Fruit fly (Drosophila melanogaster) whole organism, pupa: ENCODE measurements around the gene CG14355.

Source experiments
- CG10348 ChIP-seq: fragments of 200-800 bp; sonication (Bioruptor generic); IDR thresholded peaks from 2 replicates; pipeline ENCODE4 v1.3.6; 2022; ENCODE audit warnings: missing biosample characterization, missing genetic modification characterization
- CG12605 ChIP-seq: fragments of 200-800 bp; sonication (Bioruptor generic); IDR thresholded peaks from 2 replicates; pipeline ENCODE4 v1.3.6; 2022; ENCODE audit warnings: missing biosample characterization, missing genetic modification characterization
- CG13204 ChIP-seq: fragments of 200-800 bp; sonication (Bioruptor generic); optimal IDR thresholded peaks from 2 replicates; lab custom pipeline; 2018; ENCODE audit warnings: missing biosample characterization, mild to moderate bottlenecking, missing genetic modification characterization, moderate library complexity
- CG14655 ChIP-seq: fragments of 200-800 bp; sonication (Bioruptor generic); optimal IDR thresholded peaks from 3 replicates; lab custom pipeline; 2017; ENCODE audit warnings: mild to moderate bottlenecking, missing biosample characterization, missing genetic modification reagents, missing genetic modification characterization
- CG15710 ChIP-seq: fragments of 200-800 bp; sonication (Bioruptor generic); optimal IDR thresholded peaks from 2 replicates; lab custom pipeline; 2018; ENCODE audit warnings: missing biosample characterization, mild to moderate bottlenecking, missing genetic modification characterization, moderate library complexity
- CG17806 ChIP-seq: fragments of 200-800 bp; sonication (Bioruptor generic); optimal IDR thresholded peaks from 2 replicates; lab custom pipeline; 2018; ENCODE audit warnings: missing biosample characterization, mild to moderate bottlenecking, missing genetic modification characterization, moderate library complexity
- CG32121 ChIP-seq: fragments of 200-800 bp; sonication (Bioruptor generic); IDR thresholded peaks from 2 replicates; pipeline ENCODE4 v1.3.6; 2022; ENCODE audit warnings: missing biosample characterization, missing genetic modification characterization
- CG34367 ChIP-seq: fragments of 200-800 bp; sonication (Bioruptor generic); optimal IDR thresholded peaks from 2 replicates; lab custom pipeline; 2018; ENCODE audit warnings: missing biosample characterization, mild to moderate bottlenecking, missing genetic modification characterization
- CG4496 ChIP-seq: fragments of 200-800 bp; sonication (Bioruptor generic); IDR thresholded peaks from 3 replicates; pipeline ENCODE4 v1.3.6; 2022; ENCODE audit warnings: missing biosample characterization, missing genetic modification characterization
- CG8159 ChIP-seq: fragments of 200-800 bp; sonication (Bioruptor generic); optimal IDR thresholded peaks from 3 replicates; lab custom pipeline; 2018; ENCODE audit warnings: missing biosample characterization, mild to moderate bottlenecking, missing genetic modification characterization, moderate library complexity
- CG8301 ChIP-seq: fragments of 200-800 bp; sonication (Bioruptor generic); optimal IDR thresholded peaks from 2 replicates; lab custom pipeline; 2018; ENCODE audit warnings: missing biosample characterization, mild to moderate bottlenecking, missing genetic modification characterization
- CG9948 ChIP-seq: fragments of 200-800 bp; sonication (Bioruptor generic); optimal IDR thresholded peaks from 2 replicates; lab custom pipeline; 2018; ENCODE audit warnings: missing biosample characterization, mild to moderate bottlenecking, missing genetic modification characterization, moderate library complexity
- D1 ChIP-seq: fragments of 200-800 bp; sonication (Bioruptor generic); optimal IDR thresholded peaks from 2 replicates; lab custom pipeline; 2018; ENCODE audit warnings: missing biosample characterization, mild to moderate bottlenecking, missing genetic modification characterization, moderate library complexity
- EcR ChIP-seq: fragments of 200-800 bp; sonication (Bioruptor generic); optimal IDR thresholded peaks from 3 replicates; lab custom pipeline; 2019; ENCODE audit warnings: missing biosample characterization, missing genetic modification characterization, mild to moderate bottlenecking, moderate library complexity, missing genetic modification reagents
- Ets98B ChIP-seq: fragments of 200-800 bp; sonication (Bioruptor generic); IDR thresholded peaks from 2 replicates; pipeline ENCODE4 v1.3.6; 2022; ENCODE audit warnings: missing biosample characterization, missing genetic modification characterization
- Pif1A ChIP-seq: fragments of 200-800 bp; sonication (Bioruptor generic); optimal IDR thresholded peaks from 3 replicates; lab custom pipeline; 2016; ENCODE audit warnings: missing biosample characterization, missing genetic modification characterization
- Pif1B ChIP-seq: fragments of 200-800 bp; sonication (Bioruptor generic); optimal IDR thresholded peaks from 3 replicates; lab custom pipeline; 2016; ENCODE audit warnings: missing biosample characterization, missing genetic modification characterization
- Snoo ChIP-seq: fragments of 200-800 bp; sonication (Bioruptor generic); optimal IDR thresholded peaks from 3 replicates; lab custom pipeline; 2017; ENCODE audit warnings: missing biosample characterization, mild to moderate bottlenecking, missing genetic modification characterization, inconsistent platforms
- fd96Ca ChIP-seq: fragments of 200-800 bp; sonication (Bioruptor generic); IDR thresholded peaks from 3 replicates; pipeline ENCODE4 v1.3.6; 2022; ENCODE audit warnings: missing biosample characterization, missing genetic modification characterization
- gl ChIP-seq: fragments of 200-800 bp; sonication (Bioruptor generic); optimal IDR thresholded peaks from 2 replicates; lab custom pipeline; 2018; ENCODE audit warnings: missing biosample characterization, mild to moderate bottlenecking, missing genetic modification characterization
- rn ChIP-seq: fragments of 200-800 bp; sonication (Bioruptor generic); IDR thresholded peaks from 2 replicates; pipeline ENCODE4 v1.3.6; 2022; ENCODE audit warnings: missing biosample characterization, missing genetic modification characterization

CG14355 gene

DNA sequence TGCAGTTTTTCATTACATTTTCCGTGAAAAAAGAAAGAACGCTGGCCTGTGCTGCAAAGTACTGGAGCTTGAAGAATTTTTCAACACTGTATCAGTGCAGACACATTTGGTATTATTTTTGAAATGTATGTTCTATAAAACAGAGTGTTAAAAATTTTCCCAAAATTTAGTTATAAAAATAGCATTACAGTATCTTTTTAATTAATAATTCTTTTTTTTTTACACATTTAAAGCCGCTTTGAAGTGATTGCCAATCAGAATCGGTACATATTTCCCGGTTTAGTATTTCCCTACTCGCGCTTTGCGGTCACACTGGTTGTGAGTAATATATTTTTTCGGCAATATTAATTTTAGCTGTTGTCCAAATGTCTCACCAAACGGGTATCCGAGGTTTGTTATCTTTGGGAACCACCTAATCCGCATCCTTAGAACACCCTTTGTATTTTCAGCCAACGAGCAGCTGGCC lies 29.4 kb downstream of the CG14355 start, which contains the start of the genes Abi and twf:
Gene Abi, minus strand, starts transcription at position 74 of the 466 bp plus-strand sequence.
Gene twf, plus strand, starts transcription at position 308 of the 466 bp plus-strand sequence.
- TF ChIP-seq CG8301 (tag; lab: Kevin White, UChicago): no peak
- no peak for TF ChIP-seq CG14655
- no peak for TF ChIP-seq D1 (tag; lab: Kevin White, UChicago)
- peak; percentile 47 for TF ChIP-seq CG15710
- peak; percentile 31; the same call in 1 of the 3 replicates for TF ChIP-seq CG4496
- no peak for TF ChIP-seq Pif1B (GFP tag; lab: Kevin White, UChicago)
- no peak for TF ChIP-seq Pif1A
- TF ChIP-seq CG34367 (tag; lab: Kevin White, UChicago): peak; percentile 29
- peak; percentile 45 for TF ChIP-seq CG8159 (tag; lab: Kevin White, UChicago)
- peak; percentile 44 for TF ChIP-seq CG17806 (tag; lab: Kevin White, UChicago)
- TF ChIP-seq CG12605: no peak
- no peak for TF ChIP-seq CG13204 (GFP tag; lab: Kevin White, UChicago)
- no peak for TF ChIP-seq gl
- TF ChIP-seq CG10348 (GFP tag; lab: Robert Waterston, UW): no peak
- no peak for TF ChIP-seq Snoo
- no peak for TF ChIP-seq fd96Ca (GFP tag; lab: Robert Waterston, UW)
- peak; percentile 30; the same call in 1 of the 2 replicates for TF ChIP-seq CG32121 (GFP tag; lab: Robert Waterston, UW)
- peak; percentile 35; the same call in 1 of the 2 replicates for TF ChIP-seq Ets98B
- peak; percentile 35 for TF ChIP-seq CG9948
- no peak for TF ChIP-seq rn
- TF ChIP-seq EcR (GFP tag; lab: Kevin White, UChicago): no peak
- TF ChIP-seq, all 21 proteins: peak for 8

- TF ChIP-seq CG34367 (tag; lab: Kevin White, UChicago) (no peak), gl (no peak), CG4496 (no peak), D1 (tag; lab: Kevin White, UChicago) (no peak), CG8301 (tag; lab: Kevin White, UChicago) (no peak)
Observed at dm6 chr3R:14118350-14118749, 33.4 kb downstream of the CG14355 start, which contains the start of gene Kif19A. Kif19A (minus strand) TSS chr3R:14118450.

- TF ChIP-seq rn (no peak), CG12605 (no peak), CG10348 (GFP tag; lab: Robert Waterston, UW) (no peak), CG8159 (tag; lab: Kevin White, UChicago) (no peak), CG9948 (no peak), Ets98B (no peak), CG17806 (tag; lab: Kevin White, UChicago) (no peak), EcR (GFP tag; lab: Kevin White, UChicago) (no peak), CG34367 (tag; lab: Kevin White, UChicago) (no peak), gl (no peak), CG4496 (no peak), D1 (tag; lab: Kevin White, UChicago) (no peak)
- TF ChIP-seq, all 21 proteins: peak for 0
Observed at dm6 chr3R:14116088-14116487, 35.7 kb downstream of the CG14355 start.

dm6 chr3R:14112066-14112465 lies 39.7 kb downstream of the CG14355 start, which contains the start of gene CG14357:
CG14357 (minus strand) TSS chr3R:14112166.
- TF ChIP-seq CG8301 (tag; lab: Kevin White, UChicago): no peak
- no peak for TF ChIP-seq Ets98B
- TF ChIP-seq CG17806 (tag; lab: Kevin White, UChicago): no peak
- no peak for TF ChIP-seq EcR (GFP tag; lab: Kevin White, UChicago)
- TF ChIP-seq CG32121 (GFP tag; lab: Robert Waterston, UW): no peak
- TF ChIP-seq Pif1B (GFP tag; lab: Kevin White, UChicago): no peak

DNA sequence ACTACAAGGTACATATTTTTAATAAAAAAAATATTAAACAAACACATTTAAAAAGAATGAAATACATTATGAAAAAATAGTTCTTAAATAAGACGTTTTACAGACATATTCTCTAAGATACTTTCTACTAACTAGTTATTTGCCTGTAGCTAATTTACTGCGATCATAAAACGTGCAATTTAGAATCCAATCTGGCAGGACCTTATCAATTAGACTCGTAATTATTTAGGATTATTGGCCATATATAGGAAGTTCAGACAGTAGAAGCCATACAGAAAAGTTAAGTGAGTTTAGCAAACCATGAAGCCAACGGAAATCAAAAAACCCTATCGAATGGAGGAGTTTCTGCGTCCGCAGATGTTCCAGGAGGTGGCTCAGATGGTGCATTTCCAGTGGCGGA lies 42.6 kb downstream of the CG14355 start, which contains the start of gene Or88a:
Gene Or88a, plus strand, starts transcription at position 301 of the 400 bp plus-strand sequence.
- TF ChIP-seq CG9948 (no peak), EcR (GFP tag; lab: Kevin White, UChicago) (no peak), D1 (tag; lab: Kevin White, UChicago) (no peak), CG4496 (no peak), Pif1B (GFP tag; lab: Kevin White, UChicago) (no peak), gl (no peak), Ets98B (no peak), CG8159 (tag; lab: Kevin White, UChicago) (no peak), fd96Ca (GFP tag; lab: Robert Waterston, UW) (no peak), CG12605 (no peak), CG13204 (GFP tag; lab: Kevin White, UChicago) (no peak), CG32121 (GFP tag; lab: Robert Waterston, UW) (no peak), CG17806 (tag; lab: Kevin White, UChicago) (no peak), rn (no peak), Snoo (no peak), CG15710 (no peak), Pif1A (no peak)

dm6 chr3R:14108158-14108921 lies 43.4 kb downstream of the CG14355 start, which contains the start of gene CG12402:
CG12402 (minus strand) TSS chr3R:14108321.
- TF ChIP-seq rn (0 out of 2 replicates have a peak, but pooled peaks have one; percentile 35), CG4496 (peak; percentile 60; the same call in 2 of the 3 replicates), Snoo (no peak), CG15710 (no peak), CG8159 (tag; lab: Kevin White, UChicago) (peak; percentile 20), D1 (tag; lab: Kevin White, UChicago) (peak; percentile 14), fd96Ca (GFP tag; lab: Robert Waterston, UW) (peak; percentile 68; the same call in 2 of the 3 replicates), gl (no peak), CG13204 (GFP tag; lab: Kevin White, UChicago) (no peak), CG14655 (peak; percentile 40), Ets98B (peak; percentile 70; the same call in 1 of the 2 replicates), Pif1A (peak; percentile 14), CG17806 (tag; lab: Kevin White, UChicago) (no peak), CG12605 (peak; percentile 70), EcR (GFP tag; lab: Kevin White, UChicago) (no peak), CG9948 (peak; percentile 16), Pif1B (GFP tag; lab: Kevin White, UChicago) (peak; percentile 8), CG32121 (GFP tag; lab: Robert Waterston, UW) (peak; percentile 74)
